Worm (Caenorhabditis elegans): ENCODE results near the gene ooc-3.

ce11 chrII:11538741-11539140 is 43.6 kb upstream of the ooc-3 start, which contains the start of gene Y62F5A.9:
- no peak for TF ChIP-seq T23F11.4 (GFP tag; optimal IDR thresholded peaks at IDR 0.05)
- no peak for TF ChIP-seq pag-3 (tag; optimal IDR thresholded peaks at IDR 0.05; ENCODE audit: borderline replicate concordance)
- no peak for TF ChIP-seq pqm-1 (tag; optimal IDR thresholded peaks at IDR 0.05)
- no peak for TF ChIP-seq ceh-9 (tag; optimal IDR thresholded peaks at IDR 0.05)
- no peak for TF ChIP-seq ref-2 (tag; optimal IDR thresholded peaks at IDR 0.05)
